Fruit fly (Drosophila melanogaster): ENCODE measurements around the gene CG13318.

Gene CG13318

dm6 chr3R:8772591-8772990 lies at the start of gene CG13318:
CG13318 (minus strand) TSS chr3R:8772691.
- no peak for TF ChIP-seq OdsH (GFP tag; optimal IDR thresholded peaks at IDR 0.05)
- no peak for TF ChIP-seq h (GFP tag; optimal IDR thresholded peaks at IDR 0.05)
- no peak for TF ChIP-seq GATAd (GFP tag; optimal IDR thresholded peaks at IDR 0.05)
- no peak for TF ChIP-seq CG32264 (GFP tag; optimal IDR thresholded peaks at IDR 0.05)
- TF ChIP-seq tai (GFP tag; optimal IDR thresholded peaks at IDR 0.05), result no peak
- no peak for TF ChIP-seq Hr83 (GFP tag; optimal IDR thresholded peaks at IDR 0.05; ENCODE audit: poor library complexity, severe bottlenecking)
- TF ChIP-seq fru (GFP tag; optimal IDR thresholded peaks at IDR 0.05), result no peak
- TF ChIP-seq N (GFP tag; optimal IDR thresholded peaks at IDR 0.05), result no peak
- no peak for TF ChIP-seq lola (GFP tag; optimal IDR thresholded peaks at IDR 0.05)
- no peak for TF ChIP-seq Vsx2 (GFP tag; optimal IDR thresholded peaks at IDR 0.05; ENCODE audit: partially characterized antibody)
- TF ChIP-seq Hnf4 (GFP tag; optimal IDR thresholded peaks at IDR 0.05), result no peak
- no peak for TF ChIP-seq CG9705 (GFP tag; optimal IDR thresholded peaks at IDR 0.05)
- no peak for TF ChIP-seq Hr78 (GFP tag; optimal IDR thresholded peaks at IDR 0.05)
- no peak for TF ChIP-seq pan (optimal IDR thresholded peaks at IDR 0.05)
- no peak for TF ChIP-seq dl (GFP tag; optimal IDR thresholded peaks at IDR 0.05; ENCODE audit: insufficient read depth in 1 of 2, partially characterized antibody in 2 of 2)
- no peak for TF ChIP-seq br (GFP tag; optimal IDR thresholded peaks at IDR 0.05)
- no peak for TF ChIP-seq sage (GFP tag; optimal IDR thresholded peaks at IDR 0.05)
- TF ChIP-seq ey (GFP tag; optimal IDR thresholded peaks at IDR 0.05), result no peak
- no peak for TF ChIP-seq Dif (GFP tag; optimal IDR thresholded peaks at IDR 0.05; ENCODE audit: partially characterized antibody)

dm6 chr3R:8821623-8822022 lies 49.1 kb upstream of the CG13318 start, which contains the start of gene CG8369:
CG8369 (plus strand) TSS chr3R:8822008.
- TF ChIP-seq Rel (GFP tag; optimal IDR thresholded peaks at IDR 0.05) (no peak), Rel (tag; optimal IDR thresholded peaks at IDR 0.05) (peak; percentile 94), Dfd (GFP tag; optimal IDR thresholded peaks at IDR 0.05) (no peak), dl (GFP tag; optimal IDR thresholded peaks at IDR 0.05; ENCODE audit: insufficient read depth in 1 of 2, partially characterized antibody in 2 of 2) (no peak), sv (GFP tag; optimal IDR thresholded peaks at IDR 0.05) (no peak), Hr78 (GFP tag; optimal IDR thresholded peaks at IDR 0.05) (no peak), pan (optimal IDR thresholded peaks at IDR 0.05) (no peak), Abd-B (GFP tag; optimal IDR thresholded peaks at IDR 0.05) (no peak)

dm6 chr3R:8820428-8820912 lies 48.0 kb upstream of the CG13318 start, which contains the start of gene aqz:
aqz (minus strand) TSS chr3R:8820682.
- TF ChIP-seq Dif (GFP tag; optimal IDR thresholded peaks at IDR 0.05; ENCODE audit: partially characterized antibody) (peak; percentile 54), ey (GFP tag; optimal IDR thresholded peaks at IDR 0.05) (peak; percentile 33), Rel (GFP tag; optimal IDR thresholded peaks at IDR 0.05) (no peak), Rel (tag; optimal IDR thresholded peaks at IDR 0.05) (peak; percentile 74), lola (GFP tag; optimal IDR thresholded peaks at IDR 0.05) (no peak), OdsH (GFP tag; optimal IDR thresholded peaks at IDR 0.05) (no peak), Hnf4 (GFP tag; optimal IDR thresholded peaks at IDR 0.05) (peak; percentile 59), Vsx2 (GFP tag; optimal IDR thresholded peaks at IDR 0.05; ENCODE audit: partially characterized antibody) (no peak), CG9705 (GFP tag; optimal IDR thresholded peaks at IDR 0.05) (peak; percentile 48), HLH106 (tag; optimal IDR thresholded peaks at IDR 0.05) (peak; percentile 55), rgr (GFP tag; optimal IDR thresholded peaks at IDR 0.05) (peak; percentile 56), h (GFP tag; optimal IDR thresholded peaks at IDR 0.05) (peak; percentile 79), dmrt93B (GFP tag; optimal IDR thresholded peaks at IDR 0.05) (no peak), br (GFP tag; optimal IDR thresholded peaks at IDR 0.05) (peak; percentile 45), Jra (GFP tag; optimal IDR thresholded peaks at IDR 0.05) (peak; percentile 97), GATAd (GFP tag; optimal IDR thresholded peaks at IDR 0.05) (no peak), Mio (GFP tag; optimal IDR thresholded peaks at IDR 0.05) (no peak), jim (GFP tag; optimal IDR thresholded peaks at IDR 0.05) (peak; percentile 5), foxo (GFP tag; optimal IDR thresholded peaks at IDR 0.05) (peak in 1 of 2 experiments; percentile 51), CrebA (GFP tag; optimal IDR thresholded peaks at IDR 0.05; ENCODE audit: borderline replicate concordance) (no peak), usp (GFP tag; optimal IDR thresholded peaks at IDR 0.05) (no peak), CG32264 (GFP tag; optimal IDR thresholded peaks at IDR 0.05) (no peak), N (GFP tag; optimal IDR thresholded peaks at IDR 0.05) (no peak), psq (GFP tag; optimal IDR thresholded peaks at IDR 0.05) (peak; percentile 24), Sp1 (GFP tag; optimal IDR thresholded peaks at IDR 0.05) (peak; percentile 65), sage (GFP tag; optimal IDR thresholded peaks at IDR 0.05) (peak; percentile 16), dsf (GFP tag; optimal IDR thresholded peaks at IDR 0.05; ENCODE audit: borderline replicate concordance) (peak; percentile 5), pan (optimal IDR thresholded peaks at IDR 0.05) (no peak), Hr83 (GFP tag; optimal IDR thresholded peaks at IDR 0.05; ENCODE audit: poor library complexity, severe bottlenecking) (peak; percentile 90), fru (GFP tag; optimal IDR thresholded peaks at IDR 0.05) (peak; percentile 56), Hr78 (GFP tag; optimal IDR thresholded peaks at IDR 0.05) (no peak), sv (GFP tag; optimal IDR thresholded peaks at IDR 0.05) (peak; percentile 46), woc (GFP tag; optimal IDR thresholded peaks at IDR 0.05) (peak; percentile 4), brk (GFP tag; optimal IDR thresholded peaks at IDR 0.05) (peak; percentile 8), Abd-B (GFP tag; optimal IDR thresholded peaks at IDR 0.05) (no peak), Myc (optimal IDR thresholded peaks at IDR 0.05) (peak; percentile 57), tai (GFP tag; optimal IDR thresholded peaks at IDR 0.05) (peak; percentile 50), Dfd (GFP tag; optimal IDR thresholded peaks at IDR 0.05) (no peak), dl (GFP tag; optimal IDR thresholded peaks at IDR 0.05; ENCODE audit: insufficient read depth in 1 of 2, partially characterized antibody in 2 of 2) (no peak)

Data from whole organism, wandering third instar larva.